Fruit fly (Drosophila melanogaster): Measurements from ENCODE around the gene CG42324.

Gene CG42324

DNA sequence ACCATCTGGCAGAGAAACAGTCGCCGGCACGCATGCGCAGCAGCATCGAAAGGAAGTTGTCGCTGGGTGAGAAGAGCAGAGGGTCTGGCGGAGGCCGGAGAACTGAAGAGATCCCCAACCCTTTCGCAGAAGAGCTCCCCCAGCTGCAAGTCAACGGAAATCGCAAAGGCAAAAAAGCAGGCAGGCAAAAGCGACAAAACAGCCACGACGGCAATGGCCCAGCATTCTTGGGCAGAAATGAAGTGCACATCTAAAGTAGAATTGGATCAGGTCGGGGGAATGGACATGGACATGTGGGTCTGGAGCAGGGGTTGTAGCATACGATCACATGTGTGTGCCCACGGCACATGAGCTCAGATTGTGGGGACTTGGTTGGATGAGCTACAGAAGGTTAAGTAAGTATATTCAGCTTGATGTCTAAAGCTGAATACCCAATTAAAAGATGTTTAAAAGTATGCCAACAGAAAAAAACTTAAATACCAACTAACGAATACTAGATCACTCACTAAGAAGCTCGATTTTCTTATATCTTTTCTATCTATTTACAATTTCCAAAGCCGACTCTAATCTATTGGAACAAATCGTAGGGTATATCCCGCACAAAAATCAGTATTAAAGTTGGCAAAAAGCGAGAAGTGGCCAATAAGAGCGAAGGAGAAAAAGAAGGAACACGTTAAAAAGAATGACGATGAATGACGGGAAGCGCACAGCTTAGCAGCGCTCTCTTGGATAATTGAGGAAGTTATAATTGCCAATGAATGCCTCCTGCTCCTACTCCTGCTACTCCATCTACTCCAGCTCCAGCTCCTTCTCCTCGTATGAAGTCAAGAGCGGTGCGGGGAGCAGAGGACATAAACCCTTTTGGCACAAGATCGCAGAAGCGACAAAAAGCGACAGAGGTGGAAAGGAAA, 30.2 kb upstream of the CG42324 start (continued):
- TF ChIP-seq CG3919 (GFP tag; optimal IDR thresholded peaks at IDR 0.05) (peak; percentile 61), fkh (GFP tag; optimal IDR thresholded peaks at IDR 0.05) (no peak), CG6792 (GFP tag; optimal IDR thresholded peaks at IDR 0.05) (no peak), CG8119 (GFP tag; IDR thresholded peaks at IDR 0.05) (peak; percentile 37; the same call in 1 of the 3 replicates), CG8632 (GFP tag; optimal IDR thresholded peaks at IDR 0.05) (peak; percentile 49), Eip78C (GFP tag) (peak; percentile 88), Blimp-1 (GFP tag; optimal IDR thresholded peaks at IDR 0.05) (no peak), Ets96B (tag; optimal IDR thresholded peaks at IDR 0.05) (peak; percentile 81), Hr38 (GFP tag; optimal IDR thresholded peaks at IDR 0.05) (no peak), Ets21C (GFP tag; optimal IDR thresholded peaks at IDR 0.05) (no peak)

DNA sequence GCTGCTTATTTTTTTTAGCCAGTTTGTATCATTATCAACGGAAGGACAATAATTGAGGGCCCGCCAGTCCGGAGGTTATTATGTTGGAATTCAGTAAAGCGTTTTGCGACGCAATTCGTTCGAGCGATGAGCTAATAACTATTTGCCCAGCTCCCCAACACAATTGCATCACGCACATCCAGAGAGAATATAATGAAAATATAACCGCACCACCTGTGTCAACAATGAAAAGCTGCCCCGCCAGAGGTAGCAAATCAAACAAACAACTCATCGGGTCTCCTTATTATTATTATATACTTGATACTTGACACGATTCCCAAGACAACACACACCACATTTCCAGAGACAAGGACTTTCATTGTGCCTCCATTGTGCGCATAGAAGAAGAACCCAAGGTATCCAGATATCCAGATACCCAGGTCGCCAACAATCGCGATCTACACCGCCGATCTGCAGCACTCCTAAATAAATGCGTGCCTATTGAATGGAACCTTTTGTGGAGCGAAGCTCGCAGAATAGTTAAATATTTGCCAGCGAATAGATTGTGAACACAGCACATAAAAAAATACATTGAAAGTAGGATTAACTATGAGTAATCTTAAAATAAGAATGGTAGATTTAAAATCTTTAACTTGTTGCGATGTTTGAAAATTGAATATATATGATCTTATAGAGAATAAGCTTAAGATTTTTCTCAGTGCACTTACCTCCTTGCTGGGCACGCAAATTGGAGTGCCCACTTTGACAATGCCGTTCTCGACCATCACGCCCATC, 29.3 kb upstream of the CG42324 start:
- no peak for TF ChIP-seq CG4318 (GFP tag; optimal IDR thresholded peaks at IDR 0.05)
- TF ChIP-seq vri (GFP tag; optimal IDR thresholded peaks at IDR 0.05), result peak; percentile 59
- TF ChIP-seq Hr38 (GFP tag; optimal IDR thresholded peaks at IDR 0.05), result no peak
- peak; percentile 27 for TF ChIP-seq achi (GFP tag; optimal IDR thresholded peaks at IDR 0.05)
- peak; percentile 36; the same call in 1 of the 2 replicates for TF ChIP-seq Gug (GFP tag; IDR thresholded peaks at IDR 0.05)
- TF ChIP-seq dac (GFP tag; optimal IDR thresholded peaks at IDR 0.05), result no peak
- peak; percentile 11 for TF ChIP-seq Sox14 (GFP tag; optimal IDR thresholded peaks at IDR 0.05)
- peak; percentile 35 for TF ChIP-seq CG10669 (GFP tag; optimal IDR thresholded peaks at IDR 0.05)
- TF ChIP-seq Ets96B (tag; optimal IDR thresholded peaks at IDR 0.05), result peak; percentile 50
- peak; percentile 10 for TF ChIP-seq spab (GFP tag; optimal IDR thresholded peaks at IDR 0.05)
- peak; percentile 15; the same call in 1 of the 2 replicates for TF ChIP-seq CG15336 (GFP tag; IDR thresholded peaks at IDR 0.05)
- peak; percentile 23 for TF ChIP-seq fkh (GFP tag; optimal IDR thresholded peaks at IDR 0.05)
- no peak for TF ChIP-seq cyc (GFP tag; optimal IDR thresholded peaks at IDR 0.05)
- TF ChIP-seq fd59A (GFP tag; optimal IDR thresholded peaks at IDR 0.05), result peak; percentile 22
- peak; percentile 42 for TF ChIP-seq svp (GFP tag)
- peak; percentile 42 for TF ChIP-seq CG10631 (GFP tag; optimal IDR thresholded peaks at IDR 0.05)
- TF ChIP-seq topi (GFP tag; optimal IDR thresholded peaks at IDR 0.05), result no peak
- TF ChIP-seq Hr4 (GFP tag; optimal IDR thresholded peaks at IDR 0.05), result peak; percentile 20
- TF ChIP-seq eg (GFP tag; IDR thresholded peaks at IDR 0.05), result 0 out of 3 replicates have a peak, but pooled peaks have one; percentile 29
- TF ChIP-seq CG3032 (tag; optimal IDR thresholded peaks at IDR 0.05), result peak; percentile 51
- peak; percentile 0 to 3 for TF ChIP-seq ss (GFP tag; optimal IDR thresholded peaks at IDR 0.05)
- TF ChIP-seq Lpt (GFP tag; optimal IDR thresholded peaks at IDR 0.05), result no peak
- TF ChIP-seq Met (GFP tag; optimal IDR thresholded peaks at IDR 0.05), result no peak
- no peak for TF ChIP-seq acj6 (GFP tag; optimal IDR thresholded peaks at IDR 0.05)
- no peak for TF ChIP-seq Eip75B (GFP tag; optimal IDR thresholded peaks at IDR 0.05)
- peak; percentile 72 for TF ChIP-seq Eip78C (GFP tag)
- TF ChIP-seq CG6163 (GFP tag; IDR thresholded peaks at IDR 0.05), result peak; percentile 56; the same call in 1 of the 3 replicates
- no peak for TF ChIP-seq CG11902 (GFP tag; optimal IDR thresholded peaks at IDR 0.05)
- 0 out of 3 replicates have a peak, but pooled peaks have one; percentile 45 for TF ChIP-seq CG8119 (GFP tag; IDR thresholded peaks at IDR 0.05)
- TF ChIP-seq CG1621 (tag; optimal IDR thresholded peaks at IDR 0.05), result no peak
- peak; percentile 41 for TF ChIP-seq CG6808 (GFP tag; optimal IDR thresholded peaks at IDR 0.05)
- TF ChIP-seq lz (GFP tag; optimal IDR thresholded peaks at IDR 0.05), result no peak
- peak; percentile 56 for TF ChIP-seq CG3919 (GFP tag; optimal IDR thresholded peaks at IDR 0.05)
- peak; percentile 10 for TF ChIP-seq pdm3 (GFP tag; optimal IDR thresholded peaks at IDR 0.05)
- TF ChIP-seq CG32006 (GFP tag; optimal IDR thresholded peaks at IDR 0.05), result peak; percentile 3
- peak; percentile 9 for TF ChIP-seq dsx (GFP tag; optimal IDR thresholded peaks at IDR 0.05; ENCODE audit: poor library complexity, severe bottlenecking)
